Worm (Caenorhabditis elegans) whole organism, L2 larva: ENCODE results near the gene gfi-1.

Experiments
- C34F6.9 ChIP-seq: fragments of 150-350 bp; optimal IDR thresholded peaks from 2 replicates; lab custom pipeline; 2014; ENCODE audit warnings: missing biosample characterization, missing genetic modification characterization
- R02D3.7 ChIP-seq: fragments of 150-350 bp; optimal IDR thresholded peaks from 2 replicates; lab custom pipeline; 2014; ENCODE audit warnings: missing biosample characterization, missing genetic modification characterization
- Y55F3AM.14 ChIP-seq: fragments of 200-800 bp; sonication (Bioruptor generic); optimal IDR thresholded peaks from 2 replicates; lab custom pipeline; 2018; ENCODE audit warnings: mild to moderate bottlenecking, missing genetic modification characterization, missing compliant biosample characterization
- ZK546.5 ChIP-seq: sonication (generic microtip); optimal IDR thresholded peaks from 2 replicates; lab custom pipeline; 2017; ENCODE audit warnings: missing biosample characterization, missing genetic modification characterization
- blmp-1 ChIP-seq: sonication (generic microtip); optimal IDR thresholded peaks from 2 replicates; lab custom pipeline; 2017; ENCODE audit warnings: missing genetic modification characterization, mild to moderate bottlenecking, missing compliant biosample characterization, antibody characterized with exemption, moderate library complexity; ENCODE audit not compliant: insufficient read depth
- ceh-16 ChIP-seq: fragments of 150-350 bp; optimal IDR thresholded peaks from 2 replicates; lab custom pipeline; 2014; ENCODE audit warnings: missing biosample characterization, missing genetic modification characterization
- ceh-82 ChIP-seq: fragments of 150-350 bp; optimal IDR thresholded peaks from 2 replicates; lab custom pipeline; 2014; ENCODE audit warnings: missing biosample characterization, missing genetic modification characterization
- crh-2 ChIP-seq: sonication (generic microtip); optimal IDR thresholded peaks from 2 replicates; lab custom pipeline; 2017; ENCODE audit warnings: missing biosample characterization, missing genetic modification characterization
- dmd-4 ChIP-seq: sonication (generic microtip); optimal IDR thresholded peaks from 2 replicates; lab custom pipeline; 2017; ENCODE audit warnings: missing biosample characterization, missing genetic modification characterization
- egl-27 ChIP-seq: sonication (generic microtip); optimal IDR thresholded peaks from 3 replicates; lab custom pipeline; 2017; ENCODE audit warnings: missing biosample characterization, missing genetic modification reagents, missing genetic modification characterization
- elt-1 ChIP-seq: fragments of 150-350 bp; optimal IDR thresholded peaks from 2 replicates; lab custom pipeline; 2014; ENCODE audit warnings: missing biosample characterization, missing genetic modification characterization
- elt-3 ChIP-seq: sonication (generic microtip); optimal IDR thresholded peaks from 2 replicates; lab custom pipeline; 2017; ENCODE audit warnings: missing biosample characterization, missing genetic modification characterization
- fos-1 ChIP-seq: fragments of 150-350 bp; optimal IDR thresholded peaks from 2 replicates; lab custom pipeline; 2014; ENCODE audit warnings: missing biosample characterization, missing genetic modification characterization
- gmeb-1 ChIP-seq: fragments of 150-350 bp; optimal IDR thresholded peaks from 2 replicates; lab custom pipeline; 2014; ENCODE audit warnings: missing biosample characterization, missing genetic modification characterization
- lin-11 ChIP-seq: fragments of 150-350 bp; sonication (generic microtip); optimal IDR thresholded peaks from 2 replicates; lab custom pipeline; 2014; ENCODE audit warnings: missing biosample characterization, missing genetic modification characterization, inconsistent platforms, mixed read lengths
- lin-13 ChIP-seq: fragments of 150-350 bp; optimal IDR thresholded peaks from 2 replicates; lab custom pipeline; 2014; ENCODE audit warnings: missing biosample characterization, missing genetic modification reagents, missing genetic modification characterization
- lin-39 ChIP-seq: fragments of 150-350 bp; optimal IDR thresholded peaks from 2 replicates; lab custom pipeline; 2014; ENCODE audit warnings: missing biosample characterization, missing genetic modification reagents, missing genetic modification characterization
- lsy-2 ChIP-seq, 2 experiments: fragments of 150-350 bp in 1 of 2; sonication (generic microtip) in 1 of 2; optimal IDR thresholded peaks; 2 replicates each; lab custom pipeline; 2014 to 2017; ENCODE audit warnings: missing biosample characterization in 2 of 2, missing genetic modification characterization in 2 of 2
- mab-5 ChIP-seq: fragments of 150-350 bp; optimal IDR thresholded peaks from 2 replicates; lab custom pipeline; 2014; ENCODE audit warnings: missing biosample characterization, missing genetic modification characterization
- mbf-1 ChIP-seq: sonication (generic microtip); optimal IDR thresholded peaks from 2 replicates; lab custom pipeline; 2017; ENCODE audit warnings: missing biosample characterization, missing genetic modification characterization
- mdl-1 ChIP-seq, 2 experiments: fragments of 150-350 bp in 1 of 2; sonication (generic microtip) in 1 of 2; optimal IDR thresholded peaks; 2 replicates each; lab custom pipeline; 2017; ENCODE audit warnings: missing biosample characterization in 2 of 2, missing genetic modification characterization in 2 of 2
- nhr-10 ChIP-seq: sonication (generic microtip); optimal IDR thresholded peaks from 2 replicates; lab custom pipeline; 2017; ENCODE audit warnings: missing biosample characterization, missing genetic modification characterization
- nhr-11 ChIP-seq: fragments of 150-350 bp; optimal IDR thresholded peaks from 2 replicates; lab custom pipeline; 2014; ENCODE audit warnings: missing biosample characterization, missing genetic modification characterization
- nhr-12 ChIP-seq: fragments of 150-350 bp; optimal IDR thresholded peaks from 2 replicates; lab custom pipeline; 2014; ENCODE audit warnings: missing biosample characterization, missing genetic modification characterization
- nhr-129 ChIP-seq: fragments of 150-350 bp; optimal IDR thresholded peaks from 2 replicates; lab custom pipeline; 2014; ENCODE audit warnings: missing biosample characterization, missing genetic modification characterization
- nhr-21 ChIP-seq: fragments of 150-350 bp; optimal IDR thresholded peaks from 2 replicates; lab custom pipeline; 2014; ENCODE audit warnings: missing biosample characterization, missing genetic modification characterization
- nhr-23 ChIP-seq: fragments of 150-350 bp; optimal IDR thresholded peaks from 2 replicates; lab custom pipeline; 2014; ENCODE audit warnings: missing biosample characterization, missing genetic modification reagents, missing genetic modification characterization
- nhr-237 ChIP-seq: fragments of 150-350 bp; optimal IDR thresholded peaks from 2 replicates; lab custom pipeline; 2014; ENCODE audit warnings: missing biosample characterization, missing genetic modification characterization
- nhr-6 ChIP-seq: fragments of 150-350 bp; optimal IDR thresholded peaks from 2 replicates; lab custom pipeline; 2014; ENCODE audit warnings: missing biosample characterization, missing genetic modification characterization
- sem-4 ChIP-seq: fragments of 150-350 bp; optimal IDR thresholded peaks from 2 replicates; lab custom pipeline; 2014; ENCODE audit warnings: missing biosample characterization, missing genetic modification reagents, missing genetic modification characterization
- skn-1 ChIP-seq: sonication (generic microtip); optimal IDR thresholded peaks from 2 replicates; lab custom pipeline; 2017; ENCODE audit warnings: missing biosample characterization, missing genetic modification characterization
- sma-3 ChIP-seq: sonication (generic microtip); optimal IDR thresholded peaks from 2 replicates; lab custom pipeline; 2016; ENCODE audit warnings: missing genetic modification reagents, missing genetic modification characterization, missing compliant biosample characterization
- snpc-4 ChIP-seq: fragments of 150-350 bp; optimal IDR thresholded peaks from 2 replicates; lab custom pipeline; 2014; ENCODE audit warnings: missing biosample characterization, missing genetic modification characterization
- unc-39 ChIP-seq: fragments of 150-350 bp; optimal IDR thresholded peaks from 2 replicates; lab custom pipeline; 2014; ENCODE audit warnings: missing biosample characterization, missing genetic modification characterization
- unc-55 ChIP-seq: fragments of 150-350 bp; sonication (generic microtip); optimal IDR thresholded peaks from 3 replicates; lab custom pipeline; 2014; ENCODE audit warnings: missing biosample characterization, missing genetic modification reagents, missing genetic modification characterization
- unc-62 ChIP-seq: fragments of 150-350 bp; optimal IDR thresholded peaks from 2 replicates; lab custom pipeline; 2014; ENCODE audit warnings: missing biosample characterization, missing genetic modification reagents, missing genetic modification characterization
- zag-1 ChIP-seq: fragments of 150-350 bp; optimal IDR thresholded peaks from 2 replicates; lab custom pipeline; 2014; ENCODE audit warnings: missing biosample characterization, missing genetic modification characterization
- ztf-1 ChIP-seq: fragments of 200-800 bp; sonication (Bioruptor generic); conservative IDR thresholded peaks from 2 replicates; pipeline ENCODE4 v1.3.6; 2022; ENCODE audit warnings: missing genetic modification characterization, missing compliant biosample characterization
- ztf-11 ChIP-seq: sonication (generic microtip); optimal IDR thresholded peaks from 2 replicates; lab custom pipeline; 2017; ENCODE audit warnings: missing biosample characterization, missing genetic modification characterization
- ztf-4 ChIP-seq: fragments of 150-350 bp; optimal IDR thresholded peaks from 2 replicates; lab custom pipeline; 2014; ENCODE audit warnings: missing biosample characterization, missing genetic modification characterization

The gfi-1 gene

ce11 chrV:6390163-6390562 lies 9.6 kb downstream of the gfi-1 start, which contains the start of gene F57F4.1:
Gene F57F4.1 (plus strand): TSS chrV:6390463.
- TF ChIP-seq gmeb-1 = no peak
- TF ChIP-seq nhr-21 = no peak
- no peak for TF ChIP-seq ztf-11

DNA sequence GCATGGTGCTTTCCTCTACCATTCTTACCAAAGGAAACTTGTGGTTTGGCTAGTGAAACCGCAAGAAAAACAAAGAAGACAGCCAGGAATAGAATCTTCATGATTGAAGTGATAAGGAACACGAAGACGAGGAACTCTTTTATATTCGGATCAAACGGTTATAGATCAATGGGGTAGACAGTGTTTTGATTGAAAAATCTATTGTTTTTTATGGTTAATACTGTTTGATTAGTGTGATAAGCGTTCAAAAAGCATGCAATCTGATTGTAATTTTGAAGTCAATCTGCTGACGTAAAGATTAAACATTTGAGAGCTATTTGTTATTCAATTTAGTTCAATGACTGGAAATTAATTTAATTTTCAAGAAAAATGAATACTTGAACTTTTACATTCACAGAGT lies 10.1 kb downstream of the gfi-1 start, which contains the start of gene F57F4.2:
Gene F57F4.2, minus strand, starts transcription at position 101 of the 400 bp plus-strand sequence.
- TF ChIP-seq Y55F3AM.14 (GFP tag; lab: Kevin White, UChicago) = no peak
- no peak for TF ChIP-seq unc-39 (tag; lab: Kevin White, UChicago)
- TF ChIP-seq unc-62 = no peak
- no peak for TF ChIP-seq sma-3 (GFP tag; lab: Kevin White, UChicago)
- TF ChIP-seq ceh-82 = no peak
- TF ChIP-seq elt-3 (tag; lab: Kevin White, UChicago) = no peak
- no peak for TF ChIP-seq ztf-4 (tag; lab: Kevin White, UChicago)
- no peak for TF ChIP-seq lin-11
- TF ChIP-seq unc-55 (GFP tag; lab: Kevin White, UChicago) = no peak
- no peak for TF ChIP-seq mbf-1
- no peak for TF ChIP-seq sem-4 (tag; lab: Kevin White, UChicago)
- TF ChIP-seq lsy-2 (tag; optimal IDR thresholded peaks at IDR 0.05; lab: Kevin White, UChicago) = no peak
- no peak for TF ChIP-seq lin-39
- TF ChIP-seq gmeb-1 = no peak
- TF ChIP-seq mdl-1 (tag; optimal IDR thresholded peaks at IDR 0.05; lab: Kevin White, UChicago) = no peak
- no peak for TF ChIP-seq fos-1 (tag; lab: Kevin White, UChicago)
- no peak for TF ChIP-seq nhr-12 (tag; lab: Kevin White, UChicago)
- TF ChIP-seq skn-1 (tag; lab: Kevin White, UChicago) = no peak
- no peak for TF ChIP-seq ztf-1 (GFP tag; lab: Robert Waterston, UW)
- TF ChIP-seq ceh-16 (tag; lab: Kevin White, UChicago) = no peak
- TF ChIP-seq, all 48 proteins: peak for 0

ce11 chrV:6385677-6386276 lies 14.0 kb downstream of the gfi-1 start:
- no peak for TF ChIP-seq nhr-237 (tag; lab: Kevin White, UChicago)
- TF ChIP-seq mbf-1 = no peak
- no peak for TF ChIP-seq elt-3 (tag; lab: Kevin White, UChicago)
- no peak for TF ChIP-seq egl-27
- no peak for TF ChIP-seq snpc-4 (tag; lab: Kevin White, UChicago)
- no peak for TF ChIP-seq ceh-16 (tag; lab: Kevin White, UChicago)
- TF ChIP-seq nhr-129 (tag; lab: Kevin White, UChicago) = no peak
- no peak for TF ChIP-seq ceh-82
- no peak for TF ChIP-seq ztf-1 (GFP tag; lab: Robert Waterston, UW)
- no peak for TF ChIP-seq dmd-4 (tag; lab: Kevin White, UChicago)
- no peak for TF ChIP-seq R02D3.7 (tag; lab: Kevin White, UChicago)
- no peak for TF ChIP-seq unc-55 (GFP tag; lab: Kevin White, UChicago)
- no peak for TF ChIP-seq lin-13
- TF ChIP-seq mab-5 (tag; lab: Kevin White, UChicago) = no peak

DNA sequence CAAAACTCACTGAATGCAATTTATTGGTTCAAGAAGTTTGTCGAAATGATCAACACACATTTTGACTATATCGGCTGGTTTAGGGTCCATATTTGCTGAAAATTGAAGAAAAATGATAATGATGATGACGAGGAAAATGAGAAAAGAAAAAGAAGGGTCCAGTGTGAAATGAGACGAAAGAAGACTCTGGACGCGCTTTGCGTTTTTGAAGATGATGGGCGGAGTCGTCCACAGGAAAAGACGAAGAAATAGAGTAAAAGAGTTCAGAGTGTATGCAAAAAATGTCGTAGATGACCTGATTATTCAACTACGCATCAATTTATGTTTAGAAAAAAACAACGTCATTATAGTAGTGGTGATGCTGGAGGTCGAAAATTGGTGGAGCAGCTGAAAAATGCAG lies 24.9 kb downstream of the gfi-1 start, which contains the start of gene F13H6.5:
Gene F13H6.5, minus strand, starts transcription at position 101 of the 400 bp plus-strand sequence.
- TF ChIP-seq ZK546.5 (tag; lab: Kevin White, UChicago) (no peak), nhr-23 (tag; lab: Kevin White, UChicago) (no peak), ceh-82 (no peak), nhr-10 (tag; lab: Kevin White, UChicago) (no peak), Y55F3AM.14 (GFP tag; lab: Kevin White, UChicago) (no peak), nhr-129 (tag; lab: Kevin White, UChicago) (no peak), zag-1 (no peak), ztf-1 (GFP tag; lab: Robert Waterston, UW) (no peak), nhr-11 (tag; lab: Kevin White, UChicago) (no peak), blmp-1 (tag; lab: Kevin White, UChicago) (no peak), elt-1 (tag; lab: Kevin White, UChicago) (no peak), nhr-21 (no peak), nhr-6 (tag; lab: Kevin White, UChicago) (no peak), R02D3.7 (tag; lab: Kevin White, UChicago) (no peak), crh-2 (tag; lab: Kevin White, UChicago) (no peak), C34F6.9 (tag; lab: Kevin White, UChicago) (no peak), nhr-12 (tag; lab: Kevin White, UChicago) (no peak)
